Fruit fly (Drosophila melanogaster): Measurements from ENCODE around the gene EMC2B.

EMC2B gene

dm6 chr3R:17031502-17031901 is 39.8 kb upstream of the EMC2B start, which contains the start of gene CG31268:
Gene CG31268, plus strand, starts transcription at chr3R:17031802.
- TF ChIP-seq CG6765 (GFP tag; optimal IDR thresholded peaks at IDR 0.05) (no peak), CG10431 (GFP tag; optimal IDR thresholded peaks at IDR 0.05) (no peak), YL-1 (GFP tag; optimal IDR thresholded peaks at IDR 0.05) (no peak), Ets65A (GFP tag) (no peak), Sox100B (GFP tag; optimal IDR thresholded peaks at IDR 0.05) (no peak), Tbp (GFP tag; optimal IDR thresholded peaks at IDR 0.05) (no peak), Opbp (GFP tag; IDR thresholded peaks at IDR 0.05; ENCODE audit: partially characterized antibody) (no peak), abd-A (tag; optimal IDR thresholded peaks at IDR 0.05) (no peak), cwo (GFP tag; optimal IDR thresholded peaks at IDR 0.05) (no peak), bbx (GFP tag; IDR thresholded peaks at IDR 0.05; ENCODE audit: partially characterized antibody) (no peak), Asciz (GFP tag; optimal IDR thresholded peaks at IDR 0.05) (no peak), D (optimal IDR thresholded peaks at IDR 0.05) (no peak), D (GFP tag; optimal IDR thresholded peaks at IDR 0.05) (no peak), CG17802 (tag; optimal IDR thresholded peaks at IDR 0.05) (no peak), CG10274 (GFP tag; optimal IDR thresholded peaks at IDR 0.05) (no peak), MESR4 (GFP tag; optimal IDR thresholded peaks at IDR 0.05) (no peak), CG12155 (GFP tag; optimal IDR thresholded peaks at IDR 0.05) (no peak), CG3407 (GFP tag; optimal IDR thresholded peaks at IDR 0.05) (no peak), so (GFP tag; IDR thresholded peaks at IDR 0.05) (no peak), Drgx (GFP tag; IDR thresholded peaks at IDR 0.05) (no peak)

DNA sequence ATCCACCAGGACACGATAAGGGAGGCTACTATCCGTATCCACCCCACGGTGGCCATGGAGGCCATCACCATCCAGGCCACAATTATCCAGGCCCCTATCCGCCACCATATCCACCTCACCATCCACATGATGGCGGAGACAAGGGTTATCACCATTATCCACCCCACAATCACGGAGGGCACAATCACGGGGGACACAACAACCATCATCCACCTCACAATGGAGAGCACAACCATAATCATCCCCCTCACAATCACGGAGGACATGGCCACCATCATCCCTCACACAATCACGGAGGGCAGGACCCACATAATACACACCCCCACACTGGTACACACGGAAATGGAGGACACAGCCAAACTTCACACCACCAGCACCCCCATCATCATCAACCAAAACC is 38.1 kb upstream of the EMC2B start:
- TF ChIP-seq Dad (GFP tag; optimal IDR thresholded peaks at IDR 0.05) = no peak
- peak; percentile 22 for TF ChIP-seq Ets65A (GFP tag)
- TF ChIP-seq Nf-YB (GFP tag; optimal IDR thresholded peaks at IDR 0.05) = peak; percentile 83
- TF ChIP-seq ewg (GFP tag; optimal IDR thresholded peaks at IDR 0.05) = peak; percentile 14
- TF ChIP-seq zen2 (GFP tag; IDR thresholded peaks at IDR 0.05; ENCODE audit: partially characterized antibody) = 0 out of 3 replicates have a peak, but pooled peaks have one; percentile 23
- peak; percentile 24; the same call in 1 of the 3 replicates for TF ChIP-seq Mrtf (GFP tag; IDR thresholded peaks at IDR 0.05)
- TF ChIP-seq CG6272 (GFP tag; IDR thresholded peaks at IDR 0.05) = no peak
- TF ChIP-seq CG11247 (GFP tag; IDR thresholded peaks at IDR 0.05) = no peak
- TF ChIP-seq Nf-YC (tag; optimal IDR thresholded peaks at IDR 0.05) = peak; percentile 86
- TF ChIP-seq seq (GFP tag; IDR thresholded peaks at IDR 0.05) = peak; percentile 97
- TF ChIP-seq grn (GFP tag; optimal IDR thresholded peaks at IDR 0.05) = peak; percentile 46

DNA sequence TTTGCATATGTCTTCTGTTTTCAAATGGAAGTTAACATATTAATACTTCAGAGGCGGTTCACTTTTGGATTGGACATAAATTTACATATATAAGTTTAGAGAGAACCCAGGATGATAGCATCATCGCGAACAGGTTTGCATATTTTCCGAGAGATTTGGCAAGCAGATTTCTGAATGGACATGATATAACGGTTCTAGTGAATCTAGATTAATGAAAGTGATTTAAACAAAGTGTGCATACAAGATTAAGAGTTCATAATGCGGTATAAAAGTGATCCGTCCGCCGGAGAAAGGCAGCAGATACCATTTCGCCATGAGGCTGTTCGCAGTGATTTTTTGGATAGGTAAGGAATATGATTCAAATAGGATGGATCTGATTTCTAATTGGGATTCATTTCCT is 36.7 kb upstream of the EMC2B start, which contains the start of gene CG5225:
Gene CG5225 (plus strand): TSS at position 301 of the 400 bp plus-strand sequence.
- no peak for TF ChIP-seq toy (GFP tag; IDR thresholded peaks at IDR 0.05)
- no peak for TF ChIP-seq stwl (tag; optimal IDR thresholded peaks at IDR 0.05)
- no peak for TF ChIP-seq sd (tag; optimal IDR thresholded peaks at IDR 0.05)
- TF ChIP-seq CG15696 (tag; optimal IDR thresholded peaks at IDR 0.05) = no peak
- no peak for TF ChIP-seq pan (optimal IDR thresholded peaks at IDR 0.05)
- no peak for TF ChIP-seq pan (GFP tag; optimal IDR thresholded peaks at IDR 0.05 in 1 of 2, IDR thresholded peaks at IDR 0.05 in 1 of 2)
- TF ChIP-seq CG17802 (tag; optimal IDR thresholded peaks at IDR 0.05) = no peak
- TF ChIP-seq CG12391 (tag; optimal IDR thresholded peaks at IDR 0.05) = no peak
- TF ChIP-seq HLH4C (GFP tag; IDR thresholded peaks at IDR 0.05; ENCODE audit: partially characterized antibody) = no peak
- no peak for TF ChIP-seq Mad (GFP tag; optimal IDR thresholded peaks at IDR 0.05)
- TF ChIP-seq CG30020 (tag; optimal IDR thresholded peaks at IDR 0.05) = no peak
- no peak for TF ChIP-seq cato (GFP tag; optimal IDR thresholded peaks at IDR 0.05; ENCODE audit: borderline replicate concordance)
- TF ChIP-seq CG31388 (GFP tag; optimal IDR thresholded peaks at IDR 0.05) = no peak
- no peak for TF ChIP-seq org-1 (GFP tag; optimal IDR thresholded peaks at IDR 0.05)
- no peak for TF ChIP-seq Taf1 (GFP tag; IDR thresholded peaks at IDR 0.05)
- TF ChIP-seq Dbx (GFP tag; IDR thresholded peaks at IDR 0.05) = no peak
- no peak for TF ChIP-seq hbn (GFP tag; IDR thresholded peaks at IDR 0.05; ENCODE audit: partially characterized antibody)
- TF ChIP-seq wor (GFP tag; IDR thresholded peaks at IDR 0.05) = no peak
